Worm (Caenorhabditis elegans): Measurements from ENCODE around the gene pipp-4P.

- TF ChIP-seq lin-15B (tag; optimal IDR thresholded peaks at IDR 0.05) (no peak), elt-3 (tag; optimal IDR thresholded peaks at IDR 0.05) (no peak)
Measured at ce11 chrIII:2834363-2834762, 15.3 kb downstream of the pipp-4P start, which contains the start of gene txdc-17.
